Worm (Caenorhabditis elegans): ENCODE data around the gene lgc-4.
A peak's percentile ranks its signal among the peaks of the same experiment; 100 is the strongest.

Gene lgc-4

DNA sequence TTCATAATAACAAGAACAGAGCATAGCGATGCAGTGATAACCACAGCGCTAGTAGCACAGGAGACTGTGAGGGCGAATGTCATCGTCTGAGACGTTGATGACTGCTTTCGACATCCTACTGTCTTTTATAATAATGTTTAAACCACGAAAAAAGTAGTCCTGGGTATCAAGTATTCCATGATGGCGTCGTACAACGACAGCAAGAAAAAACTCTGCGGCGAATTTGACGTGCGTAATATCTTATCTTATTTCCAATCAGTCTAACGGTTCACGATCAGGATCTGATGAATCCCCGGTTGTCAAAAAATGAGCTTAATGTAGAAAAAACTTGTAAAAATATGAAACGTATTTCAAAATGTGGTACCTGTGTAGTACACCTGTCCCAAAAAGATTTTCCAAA is 7.5 kb downstream of the lgc-4 start, which contains the start of gene col-175:
col-175 (minus strand) TSS at position 101 of the 400 bp plus-strand sequence.
- TF ChIP-seq attf-3 (GFP tag; conservative IDR thresholded peaks at IDR 0.05) (no peak), ztf-28 (GFP tag; IDR thresholded peaks at IDR 0.05) (no peak), Y95B8A.8 (GFP tag; IDR thresholded peaks at IDR 0.05) (no peak), hmg-1.2 (GFP tag; IDR thresholded peaks at IDR 0.05) (no peak)

DNA sequence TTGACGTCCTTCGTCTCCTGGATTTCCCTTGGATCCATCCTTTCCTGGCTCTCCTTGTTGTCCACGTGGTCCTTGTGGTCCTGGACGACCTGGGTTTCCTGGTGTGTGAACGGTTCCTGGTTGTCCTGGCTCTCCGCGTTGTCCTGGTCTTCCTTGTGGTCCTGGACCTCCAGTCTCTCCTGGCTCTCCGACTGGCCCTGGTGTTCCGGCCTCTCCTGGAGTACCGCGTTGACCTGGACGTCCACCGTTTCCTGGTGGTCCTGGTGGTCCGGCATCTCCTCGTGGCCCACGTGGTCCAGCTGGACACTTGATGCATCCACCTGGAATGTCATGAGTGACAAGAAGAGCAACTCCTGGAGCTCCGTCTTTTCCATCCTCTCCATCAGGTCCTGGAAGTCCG is 8.2 kb downstream of the lgc-4 start:
- TF ChIP-seq egrh-3 (GFP tag; IDR thresholded peaks at IDR 0.05) (peak; percentile 67; the same call in 1 of the 2 replicates), ceh-58 (GFP tag; IDR thresholded peaks at IDR 0.05) (0 out of 2 replicates have a peak, but pooled peaks have one; percentile 46), zfh-2 (GFP tag; conservative IDR thresholded peaks at IDR 0.05) (peak; percentile 93), aptf-3 (GFP tag; IDR thresholded peaks at IDR 0.05) (no peak), F57C9.4 (tag; optimal IDR thresholded peaks at IDR 0.05) (no peak), F49E8.2 (tag; optimal IDR thresholded peaks at IDR 0.05; ENCODE audit: insufficient read depth) (no peak), dox-1 (GFP tag; IDR thresholded peaks at IDR 0.05) (0 out of 2 replicates have a peak, but pooled peaks have one; percentile 25)

DNA sequence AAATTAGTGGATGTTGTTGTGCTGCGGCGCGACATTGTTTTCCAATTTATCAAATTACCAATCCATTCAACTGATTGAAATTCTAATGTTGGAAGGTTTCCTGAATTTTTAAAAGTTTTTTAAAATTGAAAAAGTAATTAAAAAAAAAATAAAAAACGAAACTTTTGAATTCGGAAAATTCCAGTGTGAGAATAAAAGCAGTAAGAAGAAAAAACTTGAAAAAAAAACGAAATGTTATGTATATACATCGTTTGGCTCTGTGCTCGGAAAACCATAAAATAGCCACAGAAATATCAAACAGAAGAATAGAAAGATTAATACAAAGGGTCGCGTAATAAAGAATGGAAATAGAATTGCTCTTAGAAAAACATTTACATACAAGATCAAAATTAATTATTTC is 10.0 kb downstream of the lgc-4 start, which contains the start of gene vav-1:
vav-1 (minus strand) TSS at position 101 of the 400 bp plus-strand sequence.
- TF ChIP-seq madf-3 (GFP tag; IDR thresholded peaks at IDR 0.05) (no peak), Y95B8A.8 (GFP tag; IDR thresholded peaks at IDR 0.05) (no peak), Y67H2A.10 (GFP tag; conservative IDR thresholded peaks at IDR 0.05) (no peak), nhr-80 (tag; optimal IDR thresholded peaks at IDR 0.05) (no peak), hmg-20 (GFP tag; IDR thresholded peaks at IDR 0.05) (no peak), lag-1 (GFP tag; IDR thresholded peaks at IDR 0.05) (no peak), attf-3 (GFP tag; conservative IDR thresholded peaks at IDR 0.05) (no peak), D2030.7 (GFP tag; IDR thresholded peaks at IDR 0.05) (no peak), K11D2.4 (GFP tag; IDR thresholded peaks at IDR 0.05) (no peak), F37B4.10 (GFP tag; IDR thresholded peaks at IDR 0.05) (no peak), lir-1 (GFP tag; conservative IDR thresholded peaks at IDR 0.05) (no peak), F52B5.7 (tag; optimal IDR thresholded peaks at IDR 0.05) (no peak)

ce11 chrX:9231556-9231955 is 10.5 kb downstream of the lgc-4 start:
- TF ChIP-seq let-607 (tag; optimal IDR thresholded peaks at IDR 0.05), result no peak
- TF ChIP-seq nhr-80 (tag; optimal IDR thresholded peaks at IDR 0.05), result peak; percentile 33

ce11 chrX:9230322-9230721 is 11.7 kb downstream of the lgc-4 start:
- TF ChIP-seq somi-1 (GFP tag; optimal IDR thresholded peaks at IDR 0.05) (no peak), ztf-26 (tag; optimal IDR thresholded peaks at IDR 0.05) (no peak), die-1 (tag; optimal IDR thresholded peaks at IDR 0.05) (no peak), ccch-3 (GFP tag; optimal IDR thresholded peaks at IDR 0.05) (no peak), Y53F4B.3 (GFP tag; IDR thresholded peaks at IDR 0.05) (no peak), D2030.7 (GFP tag; IDR thresholded peaks at IDR 0.05) (no peak), nhr-120 (GFP tag; IDR thresholded peaks at IDR 0.05) (no peak), ceh-91 (GFP tag; IDR thresholded peaks at IDR 0.05) (no peak), K11D2.4 (GFP tag; IDR thresholded peaks at IDR 0.05) (no peak), chd-7 (tag; optimal IDR thresholded peaks at IDR 0.05) (no peak), egl-44 (GFP tag; IDR thresholded peaks at IDR 0.05) (no peak), akir-1 (GFP tag; optimal IDR thresholded peaks at IDR 0.05) (no peak), hsf-1 (GFP tag; IDR thresholded peaks at IDR 0.05) (no peak), F39B2.1 (GFP tag; IDR thresholded peaks at IDR 0.05) (no peak), hlh-26 (GFP tag; conservative IDR thresholded peaks at IDR 0.05) (no peak), lin-40 (tag; optimal IDR thresholded peaks at IDR 0.05) (no peak), ceh-27 (GFP tag; optimal IDR thresholded peaks at IDR 0.05) (no peak), cebp-2 (GFP tag; IDR thresholded peaks at IDR 0.05) (no peak), hlh-12 (tag; optimal IDR thresholded peaks at IDR 0.05) (no peak), Y53G8AR.9 (GFP tag; conservative IDR thresholded peaks at IDR 0.05) (no peak)

Data from whole organism, young adult.